Worm (Caenorhabditis elegans): Measurements from ENCODE around the gene T25F10.4.

Gene T25F10.4

DNA sequence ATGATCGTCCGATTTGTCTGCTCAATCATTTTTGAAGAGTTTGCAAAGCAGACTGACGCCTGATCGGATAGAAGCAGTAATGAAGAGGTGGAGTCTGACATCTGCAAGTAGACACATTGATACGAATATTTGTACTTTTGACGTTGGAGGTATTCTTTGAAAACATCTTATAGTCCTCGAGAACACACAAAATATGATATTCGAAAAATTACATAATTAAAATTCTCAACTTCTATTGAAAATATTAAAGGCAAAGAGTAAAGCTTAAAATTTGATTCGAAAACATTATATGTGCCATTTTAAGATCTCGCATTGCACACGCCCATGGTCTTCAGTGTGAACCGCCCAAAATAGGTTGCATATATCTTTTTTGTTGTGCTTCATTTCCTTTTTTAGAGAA lies 39.9 kb downstream of the T25F10.4 start, which contains the start of gene ZC487.2:
Gene ZC487.2, minus strand, starts transcription at position 101 of the 400 bp plus-strand sequence.
- no peak for TF ChIP-seq nhr-25 (tag; optimal IDR thresholded peaks at IDR 0.05)
- no peak for TF ChIP-seq F13H6.1 (tag; optimal IDR thresholded peaks at IDR 0.05)
- no peak for TF ChIP-seq elt-1 (tag; optimal IDR thresholded peaks at IDR 0.05)
- TF ChIP-seq gmeb-1 (tag; optimal IDR thresholded peaks at IDR 0.05) = no peak
- no peak for TF ChIP-seq blmp-1 (tag; optimal IDR thresholded peaks at IDR 0.05; ENCODE audit: insufficient read depth)
- no peak for TF ChIP-seq elt-3 (tag; optimal IDR thresholded peaks at IDR 0.05)
- no peak for TF ChIP-seq Y55F3AM.14 (GFP tag; optimal IDR thresholded peaks at IDR 0.05)
- TF ChIP-seq unc-62 (GFP tag; optimal IDR thresholded peaks at IDR 0.05) = no peak
- TF ChIP-seq C34F6.9 (tag; optimal IDR thresholded peaks at IDR 0.05) = no peak
- no peak for TF ChIP-seq lsy-2 (tag; optimal IDR thresholded peaks at IDR 0.05)
- TF ChIP-seq ztf-4 (tag; optimal IDR thresholded peaks at IDR 0.05) = no peak
- no peak for TF ChIP-seq lin-39 (tag; optimal IDR thresholded peaks at IDR 0.05)

DNA sequence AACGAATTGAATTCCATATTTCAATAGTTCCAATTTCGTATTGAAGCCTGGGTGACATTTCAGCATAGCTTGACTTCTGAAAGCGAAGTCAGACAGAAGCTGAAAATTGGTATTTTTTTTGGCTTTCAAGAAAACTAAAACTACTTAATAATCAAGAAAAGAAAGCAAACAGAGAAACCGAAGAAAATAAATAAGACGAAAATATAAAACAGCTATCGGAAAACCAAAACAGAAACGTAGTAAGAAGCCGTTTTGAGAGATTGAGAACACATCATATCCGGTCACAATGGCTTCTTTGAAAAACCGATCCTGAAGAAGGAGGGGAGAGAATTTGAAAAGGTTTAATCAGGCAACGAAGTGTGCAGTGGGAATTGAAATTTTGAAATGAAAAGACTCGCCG lies 44.0 kb downstream of the T25F10.4 start, which contains the start of gene srg-30:
Gene srg-30, minus strand, starts transcription at position 101 of the 400 bp plus-strand sequence.
- TF ChIP-seq egl-27 (tag; optimal IDR thresholded peaks at IDR 0.05) (no peak), gmeb-1 (tag; optimal IDR thresholded peaks at IDR 0.05) (no peak), nhr-6 (tag; optimal IDR thresholded peaks at IDR 0.05) (no peak), nhr-12 (tag; optimal IDR thresholded peaks at IDR 0.05) (no peak), lin-13 (GFP tag; optimal IDR thresholded peaks at IDR 0.05) (no peak), unc-55 (GFP tag; optimal IDR thresholded peaks at IDR 0.05) (no peak), ztf-4 (tag; optimal IDR thresholded peaks at IDR 0.05) (no peak), ZK546.5 (tag; optimal IDR thresholded peaks at IDR 0.05) (no peak), ama-1 (optimal IDR thresholded peaks at IDR 0.05) (no peak), elt-1 (tag; optimal IDR thresholded peaks at IDR 0.05) (no peak), aly-2 (tag; optimal IDR thresholded peaks at IDR 0.05) (no peak), Y55F3AM.14 (GFP tag; optimal IDR thresholded peaks at IDR 0.05) (no peak), crh-2 (tag; optimal IDR thresholded peaks at IDR 0.05) (no peak), F13H6.1 (tag; optimal IDR thresholded peaks at IDR 0.05) (no peak), blmp-1 (tag; optimal IDR thresholded peaks at IDR 0.05; ENCODE audit: insufficient read depth) (no peak)

DNA sequence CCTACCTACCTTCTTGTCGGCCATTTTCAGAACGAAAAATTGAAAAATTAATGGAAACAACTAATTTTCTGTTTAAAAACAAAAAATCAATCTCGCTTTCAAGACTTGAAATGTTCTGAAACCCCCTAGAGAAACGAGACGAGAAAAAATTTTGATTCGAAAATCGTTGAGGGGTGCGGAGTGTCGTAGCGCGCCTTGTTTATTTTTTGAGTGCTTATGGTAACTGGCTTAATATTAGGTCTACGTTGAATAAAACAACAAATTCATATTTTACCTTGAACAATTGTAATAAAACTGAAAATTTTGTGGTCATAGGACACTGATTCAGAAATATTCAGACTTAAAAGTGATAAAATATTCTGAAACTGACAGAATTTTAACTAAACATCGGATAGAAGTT lies 51.8 kb downstream of the T25F10.4 start, which contains the start of gene sna-1:
Gene sna-1, minus strand, starts transcription at position 218 of the 400 bp plus-strand sequence.
- TF ChIP-seq C34F6.9 (tag; optimal IDR thresholded peaks at IDR 0.05) (no peak), unc-55 (GFP tag; optimal IDR thresholded peaks at IDR 0.05) (peak; percentile 28), ZK546.5 (tag; optimal IDR thresholded peaks at IDR 0.05) (no peak), lin-11 (tag; optimal IDR thresholded peaks at IDR 0.05) (no peak), ceh-82 (tag; optimal IDR thresholded peaks at IDR 0.05) (no peak), ama-1 (optimal IDR thresholded peaks at IDR 0.05) (peak; percentile 36)

Measured in whole organism, L2 larva.